Worm (Caenorhabditis elegans): ENCODE results near the gene K07D4.2.

Gene K07D4.2

DNA sequence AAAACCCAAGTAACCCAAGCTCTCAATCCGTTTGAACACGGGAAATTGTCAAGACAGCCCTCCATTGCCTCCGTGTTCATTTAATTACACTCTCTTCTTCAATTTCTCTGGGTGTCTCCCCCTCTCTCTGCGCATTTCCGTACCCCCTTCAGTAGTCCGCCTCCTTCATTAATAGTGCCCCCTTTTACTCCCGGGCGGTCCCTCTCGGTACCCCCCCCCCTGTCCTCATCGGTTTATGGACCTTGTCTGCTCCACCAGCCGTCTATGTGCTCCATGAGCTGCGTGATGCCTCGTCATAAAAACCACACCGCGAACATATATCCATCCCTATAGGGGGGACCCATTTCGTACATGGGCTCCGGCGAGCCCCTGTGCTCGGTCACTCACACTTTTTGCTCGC lies 45.8 kb downstream of the K07D4.2 start:
- TF ChIP-seq nhr-237 (tag; optimal IDR thresholded peaks at IDR 0.05) (no peak), nhr-21 (tag; optimal IDR thresholded peaks at IDR 0.05) (no peak), mbf-1 (tag; optimal IDR thresholded peaks at IDR 0.05) (no peak), ztf-11 (tag; optimal IDR thresholded peaks at IDR 0.05) (no peak)

DNA sequence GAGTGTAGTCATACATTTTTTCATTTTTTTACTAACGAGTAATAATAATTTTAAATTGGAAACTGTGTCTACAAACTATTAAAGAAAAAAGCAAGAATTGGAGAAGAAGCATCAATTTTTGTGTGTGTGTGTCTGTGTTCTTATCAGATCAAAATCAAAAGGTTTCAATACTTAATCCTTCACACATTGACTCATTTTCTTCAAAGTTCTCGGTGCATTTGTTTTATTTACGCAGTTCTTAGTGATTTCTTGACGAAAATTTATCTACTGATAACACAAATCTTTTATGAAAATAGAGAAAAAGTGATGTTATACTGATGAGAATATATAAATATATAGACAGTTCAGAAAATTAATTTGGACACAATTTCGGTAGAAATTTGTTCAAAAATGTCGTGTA lies 49.3 kb downstream of the K07D4.2 start, which contains the start of gene clc-22:
Gene clc-22, minus strand, starts transcription at position 71 of the 400 bp plus-strand sequence.
- TF ChIP-seq R02D3.7 (tag; optimal IDR thresholded peaks at IDR 0.05) (no peak), fos-1 (tag; optimal IDR thresholded peaks at IDR 0.05) (peak; percentile 5)

Measured in whole organism, L2 larva.